Worm (Caenorhabditis elegans) whole organism, L2 larva: ENCODE measurements around the gene dct-7.

Experiments
- C34F6.9 ChIP-seq: fragments of 150-350 bp; optimal IDR thresholded peaks from 2 replicates; lab custom pipeline; 2014; ENCODE audit warnings: missing biosample characterization, missing genetic modification characterization
- R02D3.7 ChIP-seq: fragments of 150-350 bp; optimal IDR thresholded peaks from 2 replicates; lab custom pipeline; 2014; ENCODE audit warnings: missing biosample characterization, missing genetic modification characterization
- alr-1 ChIP-seq: fragments of 150-350 bp; optimal IDR thresholded peaks from 2 replicates; lab custom pipeline; 2014; ENCODE audit warnings: missing biosample characterization, missing genetic modification characterization
- ama-1 ChIP-seq: fragments of 150-350 bp; optimal IDR thresholded peaks from 2 replicates; lab custom pipeline; 2018; ENCODE audit warnings: inconsistent platforms
- blmp-1 ChIP-seq: sonication (generic microtip); optimal IDR thresholded peaks from 2 replicates; lab custom pipeline; 2017; ENCODE audit warnings: missing genetic modification characterization, mild to moderate bottlenecking, missing compliant biosample characterization, antibody characterized with exemption, moderate library complexity; ENCODE audit not compliant: insufficient read depth
- ceh-82 ChIP-seq: fragments of 150-350 bp; optimal IDR thresholded peaks from 2 replicates; lab custom pipeline; 2014; ENCODE audit warnings: missing biosample characterization, missing genetic modification characterization
- crh-2 ChIP-seq: sonication (generic microtip); optimal IDR thresholded peaks from 2 replicates; lab custom pipeline; 2017; ENCODE audit warnings: missing biosample characterization, missing genetic modification characterization
- elt-1 ChIP-seq: fragments of 150-350 bp; optimal IDR thresholded peaks from 2 replicates; lab custom pipeline; 2014; ENCODE audit warnings: missing biosample characterization, missing genetic modification characterization
- elt-3 ChIP-seq: sonication (generic microtip); optimal IDR thresholded peaks from 2 replicates; lab custom pipeline; 2017; ENCODE audit warnings: missing biosample characterization, missing genetic modification characterization
- fos-1 ChIP-seq: fragments of 150-350 bp; optimal IDR thresholded peaks from 2 replicates; lab custom pipeline; 2014; ENCODE audit warnings: missing biosample characterization, missing genetic modification characterization
- lin-11 ChIP-seq: fragments of 150-350 bp; sonication (generic microtip); optimal IDR thresholded peaks from 2 replicates; lab custom pipeline; 2014; ENCODE audit warnings: missing biosample characterization, missing genetic modification characterization, inconsistent platforms, mixed read lengths
- lin-13 ChIP-seq: fragments of 150-350 bp; optimal IDR thresholded peaks from 2 replicates; lab custom pipeline; 2014; ENCODE audit warnings: missing biosample characterization, missing genetic modification reagents, missing genetic modification characterization
- lin-39 ChIP-seq: fragments of 150-350 bp; optimal IDR thresholded peaks from 2 replicates; lab custom pipeline; 2014; ENCODE audit warnings: missing biosample characterization, missing genetic modification reagents, missing genetic modification characterization
- lsy-2 ChIP-seq, 2 experiments: fragments of 150-350 bp in 1 of 2; sonication (generic microtip) in 1 of 2; optimal IDR thresholded peaks; 2 replicates each; lab custom pipeline; 2014 to 2017; ENCODE audit warnings: missing biosample characterization in 2 of 2, missing genetic modification characterization in 2 of 2
- mab-5 ChIP-seq: fragments of 150-350 bp; optimal IDR thresholded peaks from 2 replicates; lab custom pipeline; 2014; ENCODE audit warnings: missing biosample characterization, missing genetic modification characterization
- mdl-1 ChIP-seq, 2 experiments: fragments of 150-350 bp in 1 of 2; sonication (generic microtip) in 1 of 2; optimal IDR thresholded peaks; 2 replicates each; lab custom pipeline; 2017; ENCODE audit warnings: missing biosample characterization in 2 of 2, missing genetic modification characterization in 2 of 2
- nhr-10 ChIP-seq: sonication (generic microtip); optimal IDR thresholded peaks from 2 replicates; lab custom pipeline; 2017; ENCODE audit warnings: missing biosample characterization, missing genetic modification characterization
- nhr-11 ChIP-seq: fragments of 150-350 bp; optimal IDR thresholded peaks from 2 replicates; lab custom pipeline; 2014; ENCODE audit warnings: missing biosample characterization, missing genetic modification characterization
- nhr-12 ChIP-seq: fragments of 150-350 bp; optimal IDR thresholded peaks from 2 replicates; lab custom pipeline; 2014; ENCODE audit warnings: missing biosample characterization, missing genetic modification characterization
- nhr-23 ChIP-seq: fragments of 150-350 bp; optimal IDR thresholded peaks from 2 replicates; lab custom pipeline; 2014; ENCODE audit warnings: missing biosample characterization, missing genetic modification reagents, missing genetic modification characterization
- nhr-237 ChIP-seq: fragments of 150-350 bp; optimal IDR thresholded peaks from 2 replicates; lab custom pipeline; 2014; ENCODE audit warnings: missing biosample characterization, missing genetic modification characterization
- nhr-77 ChIP-seq: fragments of 150-350 bp; optimal IDR thresholded peaks from 2 replicates; lab custom pipeline; 2014; ENCODE audit warnings: missing biosample characterization, missing genetic modification characterization
- peb-1 ChIP-seq: fragments of 150-350 bp; optimal IDR thresholded peaks from 2 replicates; lab custom pipeline; 2014; ENCODE audit warnings: missing biosample characterization, missing genetic modification characterization
- sem-4 ChIP-seq: fragments of 150-350 bp; optimal IDR thresholded peaks from 2 replicates; lab custom pipeline; 2014; ENCODE audit warnings: missing biosample characterization, missing genetic modification reagents, missing genetic modification characterization
- skn-1 ChIP-seq: sonication (generic microtip); optimal IDR thresholded peaks from 2 replicates; lab custom pipeline; 2017; ENCODE audit warnings: missing biosample characterization, missing genetic modification characterization
- sma-3 ChIP-seq: sonication (generic microtip); optimal IDR thresholded peaks from 2 replicates; lab custom pipeline; 2016; ENCODE audit warnings: missing genetic modification reagents, missing genetic modification characterization, missing compliant biosample characterization
- sma-9 ChIP-seq, 2 experiments: fragments of 150-350 bp in 1 of 2; sonication (generic microtip) in 1 of 2; optimal IDR thresholded peaks; 2 replicates each; lab custom pipeline; 2014 to 2016; ENCODE audit warnings: missing genetic modification characterization in 2 of 2, mild to moderate bottlenecking in 1 of 2, missing biosample characterization in 1 of 2, missing compliant biosample characterization in 1 of 2, missing genetic modification reagents in 1 of 2, moderate library complexity in 1 of 2
- unc-55 ChIP-seq: fragments of 150-350 bp; sonication (generic microtip); optimal IDR thresholded peaks from 3 replicates; lab custom pipeline; 2014; ENCODE audit warnings: missing biosample characterization, missing genetic modification reagents, missing genetic modification characterization
- zag-1 ChIP-seq: fragments of 150-350 bp; optimal IDR thresholded peaks from 2 replicates; lab custom pipeline; 2014; ENCODE audit warnings: missing biosample characterization, missing genetic modification characterization
- ztf-4 ChIP-seq: fragments of 150-350 bp; optimal IDR thresholded peaks from 2 replicates; lab custom pipeline; 2014; ENCODE audit warnings: missing biosample characterization, missing genetic modification characterization

Gene dct-7

ce11 chrIV:4265951-4266350 lies 24.4 kb downstream of the dct-7 start:
- TF ChIP-seq sma-3: no peak

- TF ChIP-seq zag-1 (tag; lab: Kevin White, UChicago) (no peak), crh-2 (tag; lab: Kevin White, UChicago) (no peak), nhr-23 (no peak)
- TF ChIP-seq, all 48 proteins: peak for 0
Measured at ce11 chrIV:4265224-4265623, 25.1 kb downstream of the dct-7 start, which contains the start of gene F36A4.5. Gene F36A4.5, plus strand, starts transcription at chrIV:4265524.

ce11 chrIV:4264649-4265048 lies 25.7 kb downstream of the dct-7 start:
- no peak for TF ChIP-seq nhr-237 (tag; lab: Kevin White, UChicago)
- no peak for TF ChIP-seq blmp-1
- no peak for TF ChIP-seq nhr-10
- TF ChIP-seq zag-1 (tag; lab: Kevin White, UChicago): no peak
- no peak for TF ChIP-seq R02D3.7 (tag; lab: Kevin White, UChicago)
- TF ChIP-seq lsy-2 (tag; optimal IDR thresholded peaks at IDR 0.05; lab: Kevin White, UChicago): no peak
- TF ChIP-seq sma-9 (GFP tag; optimal IDR thresholded peaks at IDR 0.05; lab: Kevin White, UChicago): no peak
- no peak for TF ChIP-seq sma-9 (tag; optimal IDR thresholded peaks at IDR 0.05; lab: Kevin White, UChicago)
- TF ChIP-seq C34F6.9: no peak
- TF ChIP-seq sem-4: no peak
- TF ChIP-seq ztf-4: no peak
- no peak for TF ChIP-seq peb-1 (tag; lab: Kevin White, UChicago)
- TF ChIP-seq ama-1: no peak
- no peak for TF ChIP-seq unc-55 (GFP tag; lab: Kevin White, UChicago)
- no peak for TF ChIP-seq elt-3 (tag; lab: Kevin White, UChicago)
- no peak for TF ChIP-seq nhr-77
- TF ChIP-seq, all 48 proteins: peak for 0

- no peak for TF ChIP-seq nhr-12
- TF ChIP-seq, all 48 proteins: peak for 0
Measured at ce11 chrIV:4262993-4263392, 27.4 kb downstream of the dct-7 start, which contains the start of gene col-33. Gene col-33, plus strand, starts transcription at chrIV:4263293.

ce11 chrIV:4259433-4259832 lies 30.9 kb downstream of the dct-7 start:
- TF ChIP-seq alr-1 (tag; lab: Kevin White, UChicago) (no peak), fos-1 (tag; lab: Kevin White, UChicago) (peak; percentile 78)

ce11 chrIV:4254989-4255582 lies 35.3 kb downstream of the dct-7 start:
- no peak for TF ChIP-seq mdl-1 (tag; optimal IDR thresholded peaks at IDR 0.05; lab: Kevin White, UChicago)
- no peak for TF ChIP-seq ama-1
- no peak for TF ChIP-seq crh-2 (tag; lab: Kevin White, UChicago)
- TF ChIP-seq lin-39 (tag; lab: Kevin White, UChicago): no peak
- no peak for TF ChIP-seq nhr-10

ce11 chrIV:4247770-4248169 lies 42.6 kb downstream of the dct-7 start, which contains the start of gene ama-1:
Gene ama-1, plus strand, starts transcription at chrIV:4248070.
- TF ChIP-seq ceh-82 (tag; lab: Kevin White, UChicago): no peak
- no peak for TF ChIP-seq mab-5 (tag; lab: Kevin White, UChicago)
- TF ChIP-seq skn-1 (tag; lab: Kevin White, UChicago): no peak
- TF ChIP-seq lin-11 (tag; lab: Kevin White, UChicago): no peak
- no peak for TF ChIP-seq nhr-11 (tag; lab: Kevin White, UChicago)
- no peak for TF ChIP-seq lsy-2 (tag; optimal IDR thresholded peaks at IDR 0.05; lab: Kevin White, UChicago)
- no peak for TF ChIP-seq lin-13 (GFP tag; lab: Kevin White, UChicago)
- TF ChIP-seq elt-1 (tag; lab: Kevin White, UChicago): no peak
